Worm (Caenorhabditis elegans) whole organism, L4/young adult: Measurements from ENCODE around the gene dhcr-24.

Experiments
- dao-5 ChIP-seq: sonication (generic microtip); optimal IDR thresholded peaks from 2 replicates; lab custom pipeline; 2016; ENCODE audit warnings: missing genotype, missing genetic modification characterization, moderate library complexity, missing compliant biosample characterization
- him-1 ChIP-seq: sonication (generic microtip); optimal IDR thresholded peaks from 2 replicates; lab custom pipeline; 2016; ENCODE audit warnings: missing genotype, missing genetic modification reagents, missing genetic modification characterization, missing compliant biosample characterization

- peak; percentile 62 for TF ChIP-seq him-1 (tag; lab: Kevin White, UChicago)
- TF ChIP-seq dao-5: no peak
Measured at ce11 chrX:2604358-2605016, 40.5 kb upstream of the dhcr-24 start.
